Fruit fly (Drosophila melanogaster) Kc167 (cell line): ENCODE results near the gene sicily.

ENCODE experiments used
- Myc ChIP-seq: fragments of >200 bp; optimal IDR thresholded peaks from 2 replicates; lab custom pipeline; 2017; ENCODE audit warnings: missing external identifiers
- Sin3A ChIP-seq: fragments of >200 bp; optimal IDR thresholded peaks from 2 replicates; lab custom pipeline; 2018; ENCODE audit warnings: missing external identifiers
- h ChIP-seq: fragments of >200 bp; optimal IDR thresholded peaks from 3 replicates; lab custom pipeline; 2018; ENCODE audit warnings: missing external identifiers
- psq ChIP-seq: fragments of >200 bp; optimal IDR thresholded peaks from 2 replicates; lab custom pipeline; 2017; ENCODE audit warnings: missing external identifiers
- ttk ChIP-seq: sonication (Bioruptor generic); optimal IDR thresholded peaks from 2 replicates; lab custom pipeline; 2017; ENCODE audit warnings: missing external identifiers

- TF ChIP-seq h (lab: Kevin White, UChicago), result no peak
- no peak for TF ChIP-seq ttk (lab: Kevin White, UChicago)
- no peak for TF ChIP-seq psq (lab: Kevin White, UChicago)
- TF ChIP-seq Myc (lab: Kevin White, UChicago), result no peak
- no peak for TF ChIP-seq Sin3A (lab: Kevin White, UChicago)
These were observed 31.2 kb downstream of the sicily start for dm6 chrX:11922650-11923237.
